Worm (Caenorhabditis elegans): Measurements from ENCODE around the gene cal-2.

ce11 chrII:8990267-8990666, 29.8 kb downstream of the cal-2 start:
- no peak for TF ChIP-seq flt-1 (GFP tag; IDR thresholded peaks at IDR 0.05)
- no peak for TF ChIP-seq aly-1 (tag; optimal IDR thresholded peaks at IDR 0.05)
- no peak for TF ChIP-seq ama-1 (optimal IDR thresholded peaks at IDR 0.05)
- TF ChIP-seq pes-1 (GFP tag; IDR thresholded peaks at IDR 0.05): no peak
- TF ChIP-seq scrt-1 (GFP tag; IDR thresholded peaks at IDR 0.05): no peak
- no peak for TF ChIP-seq tra-4 (tag; optimal IDR thresholded peaks at IDR 0.05)
- TF ChIP-seq hmbx-1 (tag; optimal IDR thresholded peaks at IDR 0.05): no peak
